Worm (Caenorhabditis elegans) whole organism, L3 larva: ENCODE results near the gene fbxb-104.

Experiments used
- R02D3.7 ChIP-seq: fragments of 150-350 bp; optimal IDR thresholded peaks from 2 replicates; lab custom pipeline; 2014; ENCODE audit warnings: missing biosample characterization, missing genetic modification characterization
- ZK546.5 ChIP-seq: sonication (generic microtip); optimal IDR thresholded peaks from 2 replicates; lab custom pipeline; 2017; ENCODE audit warnings: missing biosample characterization, missing genetic modification characterization
- ama-1 ChIP-seq: fragments of 150-350 bp; optimal IDR thresholded peaks from 2 replicates; lab custom pipeline; 2018
- ceh-28 ChIP-seq: fragments of 150-350 bp; optimal IDR thresholded peaks from 2 replicates; lab custom pipeline; 2014; ENCODE audit warnings: missing biosample characterization, missing genetic modification reagents, missing genetic modification characterization
- ceh-82 ChIP-seq: fragments of 150-350 bp; optimal IDR thresholded peaks from 2 replicates; lab custom pipeline; 2014; ENCODE audit warnings: missing biosample characterization, missing genetic modification characterization
- ceh-9 ChIP-seq: sonication (generic microtip); optimal IDR thresholded peaks from 2 replicates; lab custom pipeline; 2018; ENCODE audit warnings: missing biosample characterization, missing genetic modification characterization
- daf-12 ChIP-seq: fragments of 150-350 bp; optimal IDR thresholded peaks from 2 replicates; lab custom pipeline; 2014; ENCODE audit warnings: missing biosample characterization, missing genetic modification reagents, missing genetic modification characterization
- egl-27 ChIP-seq: sonication (generic microtip); optimal IDR thresholded peaks from 4 replicates; lab custom pipeline; 2017; ENCODE audit warnings: missing biosample characterization, missing genetic modification reagents, missing genetic modification characterization
- egl-5 ChIP-seq: fragments of 150-350 bp; optimal IDR thresholded peaks from 2 replicates; lab custom pipeline; 2017; ENCODE audit warnings: missing biosample characterization, missing genetic modification reagents, missing genetic modification characterization, inconsistent platforms
- elt-1 ChIP-seq: fragments of 150-350 bp; optimal IDR thresholded peaks from 2 replicates; lab custom pipeline; 2014; ENCODE audit warnings: missing biosample characterization, missing genetic modification characterization
- elt-2 ChIP-seq: sonication (generic microtip); optimal IDR thresholded peaks from 2 replicates; lab custom pipeline; 2016; ENCODE audit warnings: missing genetic modification reagents, mild to moderate bottlenecking, missing genetic modification characterization, missing compliant biosample characterization
- elt-3 ChIP-seq, 3 experiments: fragments of 150-350 bp in 1 of 3; sonication (generic microtip) in 2 of 3; optimal IDR thresholded peaks; 2 replicates in 2 of 3; 4 replicates in 1 of 3; lab custom pipeline; 2014 to 2017; ENCODE audit warnings: missing biosample characterization in 3 of 3, missing genetic modification characterization in 3 of 3
- eor-1 ChIP-seq, 2 experiments: fragments of 150-350 bp; optimal IDR thresholded peaks; 2 replicates each; lab custom pipeline; 2014 to 2018; ENCODE audit warnings: missing biosample characterization in 2 of 2, missing genetic modification characterization in 2 of 2
- fkh-10 ChIP-seq: sonication (generic microtip); optimal IDR thresholded peaks from 2 replicates; lab custom pipeline; 2017; ENCODE audit warnings: missing biosample characterization, missing genetic modification reagents, missing genetic modification characterization
- fos-1 ChIP-seq: fragments of 150-350 bp; optimal IDR thresholded peaks from 2 replicates; lab custom pipeline; 2014; ENCODE audit warnings: missing biosample characterization, missing genetic modification characterization
- hmg-11 ChIP-seq: sonication (generic microtip); optimal IDR thresholded peaks from 2 replicates; lab custom pipeline; 2016; ENCODE audit warnings: missing genetic modification characterization, missing compliant biosample characterization
- lin-15B ChIP-seq: fragments of 150-350 bp; optimal IDR thresholded peaks from 2 replicates; lab custom pipeline; 2014; ENCODE audit warnings: missing biosample characterization, missing genetic modification characterization
- lin-39 ChIP-seq: fragments of 150-350 bp; optimal IDR thresholded peaks from 2 replicates; lab custom pipeline; 2018; ENCODE audit warnings: missing biosample characterization, missing genetic modification reagents, missing genetic modification characterization
- lsy-12 ChIP-seq: sonication (generic microtip); optimal IDR thresholded peaks from 2 replicates; lab custom pipeline; 2016; ENCODE audit warnings: mild to moderate bottlenecking, missing genetic modification characterization, missing compliant biosample characterization
- mdl-1 ChIP-seq: fragments of 150-350 bp; optimal IDR thresholded peaks from 2 replicates; lab custom pipeline; 2014; ENCODE audit warnings: missing biosample characterization, missing genetic modification characterization
- mml-1 ChIP-seq: fragments of 150-350 bp; sonication (generic microtip); optimal IDR thresholded peaks from 3 replicates; lab custom pipeline; 2014; ENCODE audit warnings: missing biosample characterization, missing genetic modification characterization
- nfya-1 ChIP-seq: sonication (generic microtip); optimal IDR thresholded peaks from 2 replicates; lab custom pipeline; 2017; ENCODE audit warnings: missing genetic modification characterization, mild to moderate bottlenecking, missing compliant biosample characterization, antibody characterized with exemption, moderate library complexity; ENCODE audit not compliant: insufficient read depth
- nhr-12 ChIP-seq: fragments of 150-350 bp; optimal IDR thresholded peaks from 2 replicates; lab custom pipeline; 2014; ENCODE audit warnings: missing biosample characterization, missing genetic modification characterization
- nhr-23 ChIP-seq: fragments of 150-350 bp; optimal IDR thresholded peaks from 2 replicates; lab custom pipeline; 2014; ENCODE audit warnings: missing biosample characterization, missing genetic modification reagents, missing genetic modification characterization
- nhr-237 ChIP-seq: fragments of 150-350 bp; optimal IDR thresholded peaks from 2 replicates; lab custom pipeline; 2014; ENCODE audit warnings: missing biosample characterization, missing genetic modification characterization
- nhr-25 ChIP-seq: sonication (generic microtip); optimal IDR thresholded peaks from 2 replicates; lab custom pipeline; 2017; ENCODE audit warnings: missing biosample characterization, missing genetic modification characterization
- nhr-28 ChIP-seq: fragments of 150-350 bp; optimal IDR thresholded peaks from 2 replicates; lab custom pipeline; 2014; ENCODE audit warnings: missing biosample characterization, missing genetic modification characterization
- nhr-43 ChIP-seq: sonication (generic microtip); optimal IDR thresholded peaks from 2 replicates; lab custom pipeline; 2016; ENCODE audit warnings: mild to moderate bottlenecking, missing genetic modification characterization, missing compliant biosample characterization; ENCODE audit not compliant: poor library complexity, severe bottlenecking
- nhr-67 ChIP-seq: fragments of 150-350 bp; optimal IDR thresholded peaks from 2 replicates; lab custom pipeline; 2014; ENCODE audit warnings: missing biosample characterization, missing genetic modification characterization
- nhr-76 ChIP-seq: fragments of 150-350 bp; sonication (generic microtip); optimal IDR thresholded peaks from 5 replicates; lab custom pipeline; 2014; ENCODE audit warnings: missing biosample characterization, missing genetic modification characterization
- nhr-77 ChIP-seq: fragments of 150-350 bp; optimal IDR thresholded peaks from 2 replicates; lab custom pipeline; 2014; ENCODE audit warnings: missing biosample characterization, missing genetic modification characterization
- pqm-1 ChIP-seq: fragments of 150-350 bp; optimal IDR thresholded peaks from 2 replicates; lab custom pipeline; 2017; ENCODE audit warnings: missing biosample characterization, missing genetic modification characterization, inconsistent platforms
- sea-2 ChIP-seq: fragments of 150-350 bp; sonication (generic microtip); optimal IDR thresholded peaks from 4 replicates; lab custom pipeline; 2014; ENCODE audit warnings: missing biosample characterization, missing genetic modification reagents, missing genetic modification characterization
- snpc-4 ChIP-seq: fragments of 150-350 bp; optimal IDR thresholded peaks from 2 replicates; lab custom pipeline; 2014; ENCODE audit warnings: missing biosample characterization, missing genetic modification characterization
- tbx-2 ChIP-seq: sonication (generic microtip); optimal IDR thresholded peaks from 2 replicates; lab custom pipeline; 2016; ENCODE audit warnings: mild to moderate bottlenecking, missing genetic modification characterization, missing compliant biosample characterization
- unc-39 ChIP-seq: sonication (generic microtip); optimal IDR thresholded peaks from 4 replicates; lab custom pipeline; 2017; ENCODE audit warnings: missing biosample characterization, missing genetic modification characterization
- unc-62 ChIP-seq: fragments of 150-350 bp; sonication (generic microtip); optimal IDR thresholded peaks from 4 replicates; lab custom pipeline; 2014; ENCODE audit warnings: missing biosample characterization, missing genetic modification reagents, missing genetic modification characterization
- ztf-11 ChIP-seq: fragments of 150-350 bp; optimal IDR thresholded peaks from 2 replicates; lab custom pipeline; 2014; ENCODE audit warnings: missing biosample characterization, missing genetic modification characterization
- ztf-4 ChIP-seq: fragments of 150-350 bp; optimal IDR thresholded peaks from 2 replicates; lab custom pipeline; 2014; ENCODE audit warnings: missing biosample characterization, missing genetic modification characterization

The fbxb-104 gene

ce11 chrII:3434893-3435503, 42.1 kb downstream of the fbxb-104 start:
- TF ChIP-seq hmg-11 (tag; lab: Kevin White, UChicago), result no peak
- no peak for TF ChIP-seq egl-5 (tag; lab: Kevin White, UChicago)
- peak; percentile 56 for TF ChIP-seq nhr-25
- no peak for TF ChIP-seq nhr-12
- no peak for TF ChIP-seq nhr-67
- no peak for TF ChIP-seq ztf-4 (tag; lab: Kevin White, UChicago)
- TF ChIP-seq nhr-23 (tag; lab: Kevin White, UChicago), result no peak
- no peak for TF ChIP-seq mdl-1
- TF ChIP-seq ZK546.5, result no peak
- peak; percentile 77 for TF ChIP-seq elt-1
- no peak for TF ChIP-seq ceh-9 (tag; lab: Kevin White, UChicago)
- TF ChIP-seq tbx-2 (tag; lab: Kevin White, UChicago), result no peak
- TF ChIP-seq R02D3.7 (tag; lab: Kevin White, UChicago), result no peak
- TF ChIP-seq sea-2 (GFP tag; lab: Kevin White, UChicago), result no peak
- peak; percentile 43 for TF ChIP-seq nhr-43 (tag; lab: Kevin White, UChicago)
- no peak for TF ChIP-seq lin-39
- TF ChIP-seq eor-1 (tag; optimal IDR thresholded peaks at IDR 0.05; lab: Kevin White, UChicago), result no peak
- TF ChIP-seq nhr-28, result no peak
- no peak for TF ChIP-seq nhr-76
- no peak for TF ChIP-seq pqm-1 (tag; lab: Kevin White, UChicago)
- TF ChIP-seq snpc-4 (tag; lab: Kevin White, UChicago), result peak; percentile 78
- TF ChIP-seq fkh-10, result no peak
- TF ChIP-seq ceh-82 (tag; lab: Kevin White, UChicago), result no peak
- no peak for TF ChIP-seq fos-1 (tag; lab: Kevin White, UChicago)
- no peak for TF ChIP-seq nhr-77 (tag; lab: Kevin White, UChicago)
- TF ChIP-seq mml-1 (tag; lab: Kevin White, UChicago), result no peak
- peak; percentile 43 for TF ChIP-seq unc-62 (GFP tag; lab: Kevin White, UChicago)
- TF ChIP-seq lsy-12, result no peak
- peak; percentile 19 for TF ChIP-seq ama-1 (lab: Kevin White, UChicago)
- TF ChIP-seq egl-27 (tag; lab: Kevin White, UChicago), result no peak

- TF ChIP-seq elt-3 (tag; optimal IDR thresholded peaks at IDR 0.05; lab: Kevin White, UChicago), result no peak
- no peak for TF ChIP-seq hmg-11 (tag; lab: Kevin White, UChicago)
- TF ChIP-seq nhr-67, result no peak
- no peak for TF ChIP-seq lin-15B
- TF ChIP-seq daf-12 (tag; lab: Kevin White, UChicago), result no peak
- TF ChIP-seq ztf-4 (tag; lab: Kevin White, UChicago), result no peak
- TF ChIP-seq unc-39 (tag; lab: Kevin White, UChicago), result no peak
- no peak for TF ChIP-seq ama-1 (lab: Kevin White, UChicago)
- no peak for TF ChIP-seq ceh-28 (tag; lab: Kevin White, UChicago)
- no peak for TF ChIP-seq pqm-1 (tag; lab: Kevin White, UChicago)
- no peak for TF ChIP-seq nhr-25
- no peak for TF ChIP-seq nhr-237 (tag; lab: Kevin White, UChicago)
- no peak for TF ChIP-seq ztf-11 (tag; lab: Kevin White, UChicago)
- TF ChIP-seq nhr-43 (tag; lab: Kevin White, UChicago), result no peak
- TF ChIP-seq nhr-23 (tag; lab: Kevin White, UChicago), result no peak
- no peak for TF ChIP-seq lsy-12
- TF ChIP-seq R02D3.7 (tag; lab: Kevin White, UChicago), result no peak
- TF ChIP-seq sea-2 (GFP tag; lab: Kevin White, UChicago), result no peak
- TF ChIP-seq mml-1 (tag; lab: Kevin White, UChicago), result no peak
- TF ChIP-seq elt-2 (tag; lab: Kevin White, UChicago), result no peak
- TF ChIP-seq, all 47 proteins: peak for 0
Observed at ce11 chrII:3429400-3429799, 47.7 kb downstream of the fbxb-104 start, which contains the start of gene C16C8.18. C16C8.18 (plus strand) TSS chrII:3429700.

- TF ChIP-seq snpc-4 (tag; lab: Kevin White, UChicago) (peak; percentile 19), sea-2 (GFP tag; lab: Kevin White, UChicago) (peak; percentile 20), egl-27 (tag; lab: Kevin White, UChicago) (no peak), nfya-1 (tag; lab: Kevin White, UChicago) (peak; percentile 60), lin-39 (peak; percentile 72), fkh-10 (peak; percentile 3), mml-1 (tag; lab: Kevin White, UChicago) (no peak), hmg-11 (tag; lab: Kevin White, UChicago) (peak; percentile 66)
- TF ChIP-seq, all 47 proteins: peak for 6
Observed at ce11 chrII:3428158-3428704, 48.8 kb downstream of the fbxb-104 start.
